Worm (Caenorhabditis elegans): ENCODE measurements around the gene F17C11.11.
A peak's percentile ranks its signal among the peaks of the same experiment; 100 is the strongest.

F17C11.11 gene

ce11 chrV:10961448-10961870 is 22.8 kb upstream of the F17C11.11 start (continued):
- TF ChIP-seq snpc-4 (GFP tag; optimal IDR thresholded peaks at IDR 0.05), result no peak
- TF ChIP-seq snpc-4 (tag; optimal IDR thresholded peaks at IDR 0.05), result peak in 1 of 4 experiments; percentile 23
- TF ChIP-seq attf-3 (GFP tag; conservative IDR thresholded peaks at IDR 0.05), result no peak
- TF ChIP-seq ceh-40 (GFP tag; IDR thresholded peaks at IDR 0.05), result no peak
- no peak for TF ChIP-seq sdz-38 (tag; optimal IDR thresholded peaks at IDR 0.05)
- no peak for TF ChIP-seq dpl-1 (GFP tag; optimal IDR thresholded peaks at IDR 0.05)
- no peak for TF ChIP-seq let-526 (GFP tag; IDR thresholded peaks at IDR 0.05)
- TF ChIP-seq dox-1 (GFP tag; IDR thresholded peaks at IDR 0.05), result peak; percentile 44; the same call in 1 of the 2 replicates
- peak; percentile 19 for TF ChIP-seq ZK185.1 (tag; optimal IDR thresholded peaks at IDR 0.05; ENCODE audit: poor library complexity, severe bottlenecking)
- no peak for TF ChIP-seq F57C9.4 (tag; optimal IDR thresholded peaks at IDR 0.05)
- TF ChIP-seq nhr-80 (tag; optimal IDR thresholded peaks at IDR 0.05), result peak; percentile 7
- peak; percentile 40 for TF ChIP-seq somi-1 (GFP tag; optimal IDR thresholded peaks at IDR 0.05)
- no peak for TF ChIP-seq zim-3 (tag; optimal IDR thresholded peaks at IDR 0.05)
- no peak for TF ChIP-seq C17E4.6 (GFP tag; IDR thresholded peaks at IDR 0.05)
- TF ChIP-seq chd-7 (tag; optimal IDR thresholded peaks at IDR 0.05), result no peak
- no peak for TF ChIP-seq T26A5.8 (tag; optimal IDR thresholded peaks at IDR 0.05)
- TF ChIP-seq tlf-1 (GFP tag; optimal IDR thresholded peaks at IDR 0.05), result no peak
- no peak for TF ChIP-seq lir-1 (GFP tag; conservative IDR thresholded peaks at IDR 0.05)
- no peak for TF ChIP-seq ceh-91 (GFP tag; IDR thresholded peaks at IDR 0.05)
- TF ChIP-seq let-607 (tag; optimal IDR thresholded peaks at IDR 0.05), result no peak
- TF ChIP-seq T07F8.4 (tag; optimal IDR thresholded peaks at IDR 0.05), result no peak
- no peak for TF ChIP-seq F23B12.7 (tag; optimal IDR thresholded peaks at IDR 0.05; ENCODE audit: insufficient read depth)
- TF ChIP-seq nfya-1 (tag; optimal IDR thresholded peaks at IDR 0.05; ENCODE audit: borderline replicate concordance, insufficient read depth), result no peak
- no peak for TF ChIP-seq lsy-27 (tag; optimal IDR thresholded peaks at IDR 0.05; ENCODE audit: borderline replicate concordance, insufficient read depth)
- TF ChIP-seq hrde-1 (tag; optimal IDR thresholded peaks at IDR 0.05; ENCODE audit: borderline replicate concordance), result no peak
- TF ChIP-seq hmg-1.2 (GFP tag; IDR thresholded peaks at IDR 0.05), result peak; percentile 53; the same call in 1 of the 2 replicates
- peak; percentile 67 for TF ChIP-seq ceh-27 (GFP tag; optimal IDR thresholded peaks at IDR 0.05)
- TF ChIP-seq K11D2.4 (GFP tag; IDR thresholded peaks at IDR 0.05), result peak; percentile 52; the same call in 1 of the 2 replicates
- TF ChIP-seq sptf-2 (GFP tag; optimal IDR thresholded peaks at IDR 0.05), result no peak
- TF ChIP-seq madf-3 (GFP tag; IDR thresholded peaks at IDR 0.05), result no peak

- TF ChIP-seq gei-17 (GFP tag; optimal IDR thresholded peaks at IDR 0.05) (no peak), tbx-9 (tag; optimal IDR thresholded peaks at IDR 0.05; ENCODE audit: borderline replicate concordance) (no peak), unc-62 (GFP tag; optimal IDR thresholded peaks at IDR 0.05) (no peak), zfh-2 (GFP tag; conservative IDR thresholded peaks at IDR 0.05) (no peak), Y53G8AR.9 (GFP tag; conservative IDR thresholded peaks at IDR 0.05) (0 out of 2 replicates have a peak, but pooled peaks have one; percentile 10), ekl-4 (GFP tag; IDR thresholded peaks at IDR 0.05) (0 out of 2 replicates have a peak, but pooled peaks have one; percentile 43), atf-7 (tag; optimal IDR thresholded peaks at IDR 0.05) (peak; percentile 11), nhr-80 (tag; optimal IDR thresholded peaks at IDR 0.05) (peak; percentile 90), nfyb-1 (GFP tag; IDR thresholded peaks at IDR 0.05) (no peak), dox-1 (GFP tag; IDR thresholded peaks at IDR 0.05) (peak; percentile 48), egl-44 (GFP tag; IDR thresholded peaks at IDR 0.05) (no peak), F57A8.1 (GFP tag; optimal IDR thresholded peaks at IDR 0.05) (no peak), attf-3 (GFP tag; conservative IDR thresholded peaks at IDR 0.05) (no peak), B0019.2 (GFP tag; conservative IDR thresholded peaks at IDR 0.05) (no peak), let-607 (tag; optimal IDR thresholded peaks at IDR 0.05) (peak; percentile 37 to 77), pbrm-1 (GFP tag; IDR thresholded peaks at IDR 0.05) (peak; percentile 57; the same call in 1 of the 2 replicates)
These were observed 21.9 kb upstream of the F17C11.11 start, which contains the start of gene vps-36 for ce11 chrV:10960544-10960943. Gene vps-36, minus strand, starts transcription at chrV:10960669.

All from whole organism, young adult.